Worm (Caenorhabditis elegans) whole organism, midembryonic: ENCODE results near the gene agt-2.

ENCODE experiments used
- T22C8.4 ChIP-seq: fragments of 200-800 bp; sonication (Bioruptor generic); IDR thresholded peaks from 2 replicates; pipeline ENCODE4 v1.3.6; 2022; ENCODE audit warnings: missing genetic modification characterization, missing compliant biosample characterization
- flt-1 ChIP-seq: fragments of 200-800 bp; sonication (Bioruptor generic); IDR thresholded peaks from 2 replicates; pipeline ENCODE4 v1.3.6; 2022; ENCODE audit warnings: missing genetic modification characterization, missing compliant biosample characterization
- klf-2 ChIP-seq: fragments of 200-800 bp; sonication (Bioruptor generic); conservative IDR thresholded peaks from 2 replicates; pipeline ENCODE4 v1.3.6; 2022; ENCODE audit warnings: missing genetic modification reagents, missing genetic modification characterization, missing compliant biosample characterization
- ref-1 ChIP-seq: fragments of 200-800 bp; sonication (Bioruptor generic); conservative IDR thresholded peaks from 2 replicates; pipeline ENCODE4 v1.3.6; 2022; ENCODE audit warnings: missing genetic modification reagents, missing genetic modification characterization, missing compliant biosample characterization
- tab-1 ChIP-seq: fragments of 200-800 bp; sonication (Bioruptor generic); IDR thresholded peaks from 2 replicates; pipeline ENCODE4 v1.3.6; 2022; ENCODE audit warnings: missing genetic modification characterization, missing compliant biosample characterization
- ztf-23 ChIP-seq: fragments of 200-800 bp; sonication (Bioruptor generic); IDR thresholded peaks from 2 replicates; pipeline ENCODE4 v1.3.6; 2022; ENCODE audit warnings: missing genetic modification reagents, missing genetic modification characterization, missing compliant biosample characterization
- ztf-29 ChIP-seq: fragments of 200-800 bp; sonication (Bioruptor generic); IDR thresholded peaks from 2 replicates; pipeline ENCODE4 v1.3.6; 2022; ENCODE audit warnings: missing genetic modification reagents, missing genetic modification characterization, missing compliant biosample characterization

DNA sequence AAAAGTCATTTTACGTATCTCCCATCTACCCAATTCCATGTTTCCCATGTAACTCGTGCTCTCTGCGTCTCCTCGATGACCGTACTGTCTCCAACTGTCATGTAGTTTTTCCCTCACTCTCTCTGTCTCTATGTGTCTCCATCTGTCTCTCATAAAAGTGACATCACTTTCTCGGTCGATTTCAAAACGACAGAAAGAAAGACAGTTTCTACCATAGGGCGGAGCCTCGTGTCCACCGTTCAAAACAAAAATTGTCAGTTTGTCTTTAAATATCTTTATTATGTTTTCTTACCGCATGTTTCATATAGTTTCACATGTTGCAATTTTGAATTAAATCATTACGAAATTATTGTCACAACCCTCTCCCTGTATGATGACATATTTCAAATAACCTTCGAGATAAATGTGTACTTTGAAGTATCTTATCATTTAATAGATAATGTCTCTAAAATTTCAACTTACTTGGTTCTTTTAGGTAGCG is 43.4 kb downstream of the agt-2 start:
- TF ChIP-seq T22C8.4 = no peak
- 0 out of 2 replicates have a peak, but pooled peaks have one; percentile 20 for TF ChIP-seq flt-1 (GFP tag; lab: Robert Waterston, UW)
- TF ChIP-seq ztf-29 = no peak
- TF ChIP-seq tab-1 (GFP tag; lab: Robert Waterston, UW) = no peak
- TF ChIP-seq ztf-23 (GFP tag; lab: Robert Waterston, UW) = no peak
- TF ChIP-seq klf-2 (GFP tag; lab: Robert Waterston, UW) = no peak
- TF ChIP-seq ref-1 = no peak
